Worm (Caenorhabditis elegans) whole organism, L4/young adult: ENCODE data around the gene xpb-1.

ENCODE experiments used
- W03F9.2 ChIP-seq: fragments of 150-350 bp; optimal IDR thresholded peaks from 2 replicates; lab custom pipeline; 2014; ENCODE audit warnings: missing biosample characterization, missing genetic modification characterization
- dao-5 ChIP-seq: sonication (generic microtip); optimal IDR thresholded peaks from 2 replicates; lab custom pipeline; 2016; ENCODE audit warnings: missing genotype, missing genetic modification characterization, moderate library complexity, missing compliant biosample characterization
- him-1 ChIP-seq: sonication (generic microtip); optimal IDR thresholded peaks from 2 replicates; lab custom pipeline; 2016; ENCODE audit warnings: missing genotype, missing genetic modification reagents, missing genetic modification characterization, missing compliant biosample characterization

DNA sequence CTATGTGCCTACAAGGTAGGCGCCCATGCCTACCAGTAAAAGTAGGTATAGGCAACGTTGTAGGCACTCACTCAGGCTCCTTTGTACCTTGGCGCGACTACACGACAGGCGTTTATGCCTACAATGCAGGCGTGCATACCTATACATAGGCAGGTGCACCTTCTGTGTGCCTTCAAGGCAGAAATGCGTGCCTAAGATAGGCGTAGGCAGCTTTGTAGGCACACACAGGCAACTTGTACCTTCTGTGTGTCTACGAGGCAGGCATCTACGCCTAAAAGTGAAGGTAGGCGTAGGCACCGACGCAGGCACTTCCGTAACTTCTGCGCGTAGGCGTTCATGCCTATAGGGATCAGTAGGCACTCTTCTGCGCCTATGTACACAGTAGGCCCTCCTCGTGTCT lies 20.8 kb upstream of the xpb-1 start:
- TF ChIP-seq W03F9.2 (tag; lab: Kevin White, UChicago) (no peak), him-1 (tag; lab: Kevin White, UChicago) (no peak), dao-5 (tag; lab: Kevin White, UChicago) (no peak)
